Worm (Caenorhabditis elegans) whole organism, L3 larva: ENCODE measurements around the gene R13H4.7.
A peak's percentile ranks its signal among the peaks of the same experiment; 100 is the strongest.

Experiments used
- R02D3.7 ChIP-seq: fragments of 150-350 bp; optimal IDR thresholded peaks from 2 replicates; lab custom pipeline; 2014; ENCODE audit warnings: missing biosample characterization, missing genetic modification characterization
- ama-1 ChIP-seq: fragments of 150-350 bp; optimal IDR thresholded peaks from 2 replicates; lab custom pipeline; 2018
- ceh-16 ChIP-seq: sonication (generic microtip); optimal IDR thresholded peaks from 2 replicates; lab custom pipeline; 2017; ENCODE audit warnings: missing biosample characterization, missing genetic modification characterization
- egl-27 ChIP-seq: sonication (generic microtip); optimal IDR thresholded peaks from 4 replicates; lab custom pipeline; 2017; ENCODE audit warnings: missing biosample characterization, missing genetic modification reagents, missing genetic modification characterization
- nhr-237 ChIP-seq: fragments of 150-350 bp; optimal IDR thresholded peaks from 2 replicates; lab custom pipeline; 2014; ENCODE audit warnings: missing biosample characterization, missing genetic modification characterization
- nhr-25 ChIP-seq: sonication (generic microtip); optimal IDR thresholded peaks from 2 replicates; lab custom pipeline; 2017; ENCODE audit warnings: missing biosample characterization, missing genetic modification characterization
- nhr-77 ChIP-seq: fragments of 150-350 bp; optimal IDR thresholded peaks from 2 replicates; lab custom pipeline; 2014; ENCODE audit warnings: missing biosample characterization, missing genetic modification characterization
- skn-1 ChIP-seq: fragments of 150-350 bp; optimal IDR thresholded peaks from 2 replicates; lab custom pipeline; 2014; ENCODE audit warnings: missing biosample characterization, missing genetic modification characterization
- ztf-11 ChIP-seq: fragments of 150-350 bp; optimal IDR thresholded peaks from 2 replicates; lab custom pipeline; 2014; ENCODE audit warnings: missing biosample characterization, missing genetic modification characterization

DNA sequence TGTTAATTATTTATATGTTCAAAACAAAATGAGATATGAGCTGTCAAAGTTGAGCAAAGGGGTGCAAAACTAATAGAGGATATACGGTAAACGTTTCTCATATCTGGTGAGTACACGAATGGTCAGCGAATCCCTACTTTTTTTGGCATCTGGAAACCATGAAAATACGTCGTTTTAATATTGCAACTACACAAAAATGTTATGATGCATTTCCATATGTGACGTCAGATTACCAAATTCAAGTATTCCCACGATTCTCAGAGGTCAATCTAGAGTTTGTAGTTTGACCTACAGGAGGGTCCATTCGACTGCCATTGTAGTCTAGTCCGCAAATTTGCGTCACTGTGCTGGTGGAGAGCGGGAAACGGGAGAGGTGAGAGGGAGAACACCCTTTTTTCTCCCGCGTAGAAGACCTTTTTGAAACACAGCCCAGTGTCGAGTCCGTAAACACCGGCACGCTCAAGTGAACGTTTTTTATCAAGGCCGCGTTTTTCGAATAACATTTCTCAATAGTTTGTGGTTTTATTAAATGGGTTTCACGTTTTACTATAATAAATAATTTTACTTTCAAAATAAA lies 28.4 kb upstream of the R13H4.7 start:
- TF ChIP-seq R02D3.7 (tag; lab: Kevin White, UChicago) (no peak), ceh-16 (tag; lab: Kevin White, UChicago) (no peak), skn-1 (tag; lab: Kevin White, UChicago) (no peak), ztf-11 (tag; lab: Kevin White, UChicago) (no peak), nhr-77 (tag; lab: Kevin White, UChicago) (no peak), nhr-237 (tag; lab: Kevin White, UChicago) (no peak), egl-27 (tag; lab: Kevin White, UChicago) (no peak), nhr-25 (peak; percentile 84), ama-1 (lab: Kevin White, UChicago) (no peak)
